Fruit fly (Drosophila melanogaster): ENCODE results near the gene sev.

Gene sev

dm6 chrX:11108148-11108844, 22.2 kb upstream of the sev start, which contains the start of gene Hsp60A (continued):
- TF ChIP-seq CG10565 (GFP tag; optimal IDR thresholded peaks at IDR 0.05) (no peak), bab2 (GFP tag; optimal IDR thresholded peaks at IDR 0.05) (peak; percentile 5), YL-1 (GFP tag; optimal IDR thresholded peaks at IDR 0.05) (peak; percentile 6), CG11456 (GFP tag; IDR thresholded peaks at IDR 0.05) (0 out of 3 replicates have a peak, but pooled peaks have one; percentile 8), cwo (GFP tag; optimal IDR thresholded peaks at IDR 0.05) (no peak), CG3847 (GFP tag; IDR thresholded peaks at IDR 0.05) (peak; percentile 25; the same call in 1 of the 2 replicates), usp (GFP tag; optimal IDR thresholded peaks at IDR 0.05) (no peak), gt (GFP tag; IDR thresholded peaks at IDR 0.05) (no peak), Jarid2 (GFP tag; optimal IDR thresholded peaks at IDR 0.05) (no peak), D19A (tag; optimal IDR thresholded peaks at IDR 0.05) (peak; percentile 27), trh (GFP tag; optimal IDR thresholded peaks at IDR 0.05) (no peak), Ssrp (tag; optimal IDR thresholded peaks at IDR 0.05) (peak; percentile 48), Max (GFP tag; optimal IDR thresholded peaks at IDR 0.05) (peak; percentile 65), Lhr (GFP tag; optimal IDR thresholded peaks at IDR 0.05) (peak; percentile 34), Taf1 (GFP tag; IDR thresholded peaks at IDR 0.05) (no peak), otp (GFP tag; IDR thresholded peaks at IDR 0.05) (0 out of 3 replicates have a peak, but pooled peaks have one; percentile 13), NFAT (GFP tag; IDR thresholded peaks at IDR 0.05) (no peak), Hmx (GFP tag; optimal IDR thresholded peaks at IDR 0.05) (no peak), CG17359 (tag; optimal IDR thresholded peaks at IDR 0.05) (peak; percentile 56), nmo (GFP tag; optimal IDR thresholded peaks at IDR 0.05) (peak; percentile 75), H15 (GFP tag; IDR thresholded peaks at IDR 0.05) (no peak), BtbVII (GFP tag; optimal IDR thresholded peaks at IDR 0.05) (no peak), maf-S (GFP tag; optimal IDR thresholded peaks at IDR 0.05) (no peak), mam (GFP tag; optimal IDR thresholded peaks at IDR 0.05) (peak; percentile 34), Dfd (GFP tag; optimal IDR thresholded peaks at IDR 0.05) (no peak), chif (GFP tag; optimal IDR thresholded peaks at IDR 0.05) (no peak), CG3726 (GFP tag; IDR thresholded peaks at IDR 0.05) (no peak), CG3281 (GFP tag; optimal IDR thresholded peaks at IDR 0.05) (peak; percentile 33), PHDP (tag; optimal IDR thresholded peaks at IDR 0.05) (peak; percentile 70), CG2116 (GFP tag; optimal IDR thresholded peaks at IDR 0.05) (peak; percentile 74), chm (GFP tag; IDR thresholded peaks at IDR 0.05) (no peak; the same call in 1 of the 2 replicates), TFAM (GFP tag; optimal IDR thresholded peaks at IDR 0.05) (no peak), kni (GFP tag; optimal IDR thresholded peaks at IDR 0.05) (no peak), Bgb (GFP tag; IDR thresholded peaks at IDR 0.05; ENCODE audit: partially characterized antibody) (peak; percentile 77), CG10654 (GFP tag; optimal IDR thresholded peaks at IDR 0.05) (peak; percentile 23), CG11093 (GFP tag; IDR thresholded peaks at IDR 0.05) (no peak), CG30431 (GFP tag; optimal IDR thresholded peaks at IDR 0.05) (no peak), CG4707 (GFP tag; optimal IDR thresholded peaks at IDR 0.05) (no peak), CG30403 (GFP tag; optimal IDR thresholded peaks at IDR 0.05) (peak; percentile 60), ash1 (GFP tag; optimal IDR thresholded peaks at IDR 0.05) (no peak), gsb (GFP tag; IDR thresholded peaks at IDR 0.05) (no peak), caup (GFP tag; optimal IDR thresholded peaks at IDR 0.05; ENCODE audit: severe bottlenecking) (peak; percentile 10), BEAF-32 (GFP tag; optimal IDR thresholded peaks at IDR 0.05) (peak; percentile 86), pb (GFP tag; optimal IDR thresholded peaks at IDR 0.05) (no peak), Sox102F (GFP tag; optimal IDR thresholded peaks at IDR 0.05) (peak; percentile 49), Bdp1 (GFP tag; optimal IDR thresholded peaks at IDR 0.05) (no peak), grau (tag; optimal IDR thresholded peaks at IDR 0.05) (peak; percentile 53), NK7.1 (GFP tag; optimal IDR thresholded peaks at IDR 0.05) (no peak), CG7556 (GFP tag; optimal IDR thresholded peaks at IDR 0.05) (peak; percentile 21), grn (GFP tag; optimal IDR thresholded peaks at IDR 0.05) (no peak)
